Fruit fly (Drosophila melanogaster): ENCODE measurements around the gene CG1239.

CG1239 gene

dm6 chr3R:5758624-5759209, 25.4 kb downstream of the CG1239 start, which contains the start of gene Sec8 (continued):
- TF ChIP-seq amos (GFP tag; IDR thresholded peaks at IDR 0.05; ENCODE audit: partially characterized antibody) (peak; percentile 93), NK7.1 (GFP tag; optimal IDR thresholded peaks at IDR 0.05) (no peak), danr (GFP tag; IDR thresholded peaks at IDR 0.05) (no peak), CG17385 (GFP tag; optimal IDR thresholded peaks at IDR 0.05) (no peak), CG16779 (GFP tag; IDR thresholded peaks at IDR 0.05) (no peak), ftz-f1 (GFP tag; optimal IDR thresholded peaks at IDR 0.05) (no peak), CG18764 (GFP tag; optimal IDR thresholded peaks at IDR 0.05) (peak; percentile 17), exex (tag; optimal IDR thresholded peaks at IDR 0.05) (no peak), kah (GFP tag; optimal IDR thresholded peaks at IDR 0.05) (no peak), Optix (GFP tag; IDR thresholded peaks at IDR 0.05) (no peak), Poxn (GFP tag; IDR thresholded peaks at IDR 0.05) (no peak), ro (GFP tag; IDR thresholded peaks at IDR 0.05) (no peak), CG10543 (GFP tag; optimal IDR thresholded peaks at IDR 0.05) (no peak), Chrac-16 (GFP tag; optimal IDR thresholded peaks at IDR 0.05) (peak; percentile 43), repo (GFP tag; optimal IDR thresholded peaks at IDR 0.05) (peak; percentile 41), ci (GFP tag; IDR thresholded peaks at IDR 0.05) (peak; percentile 53; the same call in 2 of the 3 replicates), Tbp (GFP tag; optimal IDR thresholded peaks at IDR 0.05) (no peak), nom (GFP tag; optimal IDR thresholded peaks at IDR 0.05) (peak; percentile 15), CG17612 (GFP tag; IDR thresholded peaks at IDR 0.05) (no peak), stwl (tag; optimal IDR thresholded peaks at IDR 0.05) (peak; percentile 71), CG10321 (GFP tag; IDR thresholded peaks at IDR 0.05) (no peak), slou (GFP tag; optimal IDR thresholded peaks at IDR 0.05) (no peak), sqz (GFP tag; optimal IDR thresholded peaks at IDR 0.05) (no peak), fd64A (GFP tag; optimal IDR thresholded peaks at IDR 0.05) (no peak), CG3726 (GFP tag; IDR thresholded peaks at IDR 0.05) (no peak), scrt (GFP tag; optimal IDR thresholded peaks at IDR 0.05) (no peak), zfh2 (GFP tag; optimal IDR thresholded peaks at IDR 0.05) (peak; percentile 68), Rx (GFP tag; IDR thresholded peaks at IDR 0.05) (no peak), Hey (tag; optimal IDR thresholded peaks at IDR 0.05) (no peak), CG3281 (GFP tag; optimal IDR thresholded peaks at IDR 0.05) (no peak), da (GFP tag; optimal IDR thresholded peaks at IDR 0.05) (no peak), NC2β (GFP tag; optimal IDR thresholded peaks at IDR 0.05) (no peak)

- TF ChIP-seq ac (GFP tag; optimal IDR thresholded peaks at IDR 0.05) (peak; percentile 39), Ets97D (GFP tag; optimal IDR thresholded peaks at IDR 0.05) (no peak), caup (GFP tag; optimal IDR thresholded peaks at IDR 0.05; ENCODE audit: severe bottlenecking) (no peak), lov (optimal IDR thresholded peaks at IDR 0.05) (no peak), lov (GFP tag; IDR thresholded peaks at IDR 0.05) (no peak), toy (GFP tag; IDR thresholded peaks at IDR 0.05) (no peak), CG33557 (GFP tag; optimal IDR thresholded peaks at IDR 0.05) (peak; percentile 27), MTF-1 (GFP tag; optimal IDR thresholded peaks at IDR 0.05; ENCODE audit: borderline replicate concordance) (peak; percentile 3), salm (tag; optimal IDR thresholded peaks at IDR 0.05) (no peak), dmrt11E (tag; optimal IDR thresholded peaks at IDR 0.05) (peak; percentile 46), sens (GFP tag) (peak; percentile 71), E2f2 (GFP tag; IDR thresholded peaks at IDR 0.05) (no peak), btn (GFP tag; optimal IDR thresholded peaks at IDR 0.05) (no peak), p53 (GFP tag; optimal IDR thresholded peaks at IDR 0.05) (no peak), CG6813 (GFP tag; optimal IDR thresholded peaks at IDR 0.05) (peak; percentile 39), CG2202 (tag; optimal IDR thresholded peaks at IDR 0.05) (peak; percentile 37), CG13775 (GFP tag; optimal IDR thresholded peaks at IDR 0.05) (no peak), CG15696 (tag; optimal IDR thresholded peaks at IDR 0.05) (peak; percentile 79), ab (GFP tag; optimal IDR thresholded peaks at IDR 0.05) (no peak)
These were observed 27.7 kb downstream of the CG1239 start for dm6 chr3R:5760980-5761379.
